Fruit fly (Drosophila melanogaster): Measurements from ENCODE around the gene CG3473.

Gene CG3473

DNA sequence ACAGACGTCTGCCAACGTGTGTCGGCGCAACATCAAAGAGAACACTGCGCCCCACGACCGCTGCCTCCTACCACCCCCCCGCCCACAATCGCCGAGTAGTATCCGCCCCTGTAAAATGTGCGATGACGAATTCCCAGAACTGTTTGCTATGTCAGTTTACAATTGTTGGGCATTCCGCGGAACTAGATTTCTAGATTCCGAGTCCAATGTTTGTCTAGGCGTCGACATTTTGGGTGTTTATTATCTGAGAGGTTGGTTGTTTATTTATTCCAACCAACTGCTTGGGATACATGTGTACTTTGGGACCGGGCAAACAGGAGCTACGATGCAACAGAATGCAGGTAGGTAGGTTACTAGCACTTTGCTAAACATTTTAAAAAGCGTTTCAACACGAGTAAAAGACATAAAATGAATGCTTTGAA lies 18.2 kb downstream of the CG3473 start (continued):
- no peak for TF ChIP-seq dm (GFP tag; optimal IDR thresholded peaks at IDR 0.05)
- no peak for TF ChIP-seq ttk (GFP tag; IDR thresholded peaks at IDR 0.05)
- TF ChIP-seq wor (GFP tag; IDR thresholded peaks at IDR 0.05): no peak
- no peak for TF ChIP-seq CG32532 (GFP tag; IDR thresholded peaks at IDR 0.05)
- TF ChIP-seq sqz (GFP tag; optimal IDR thresholded peaks at IDR 0.05): peak; percentile 27
- peak; percentile 42 for TF ChIP-seq CG12391 (tag; optimal IDR thresholded peaks at IDR 0.05)
- TF ChIP-seq CG2875 (GFP tag; optimal IDR thresholded peaks at IDR 0.05): peak; percentile 81
- no peak for TF ChIP-seq nau (GFP tag; optimal IDR thresholded peaks at IDR 0.05)
- TF ChIP-seq Poxn (GFP tag; IDR thresholded peaks at IDR 0.05): no peak
- TF ChIP-seq Ets65A (GFP tag): peak; percentile 27
- no peak for TF ChIP-seq amos (GFP tag; IDR thresholded peaks at IDR 0.05; ENCODE audit: partially characterized antibody)
- TF ChIP-seq bowl (GFP tag; IDR thresholded peaks at IDR 0.05): no peak
- TF ChIP-seq Vsx1 (GFP tag; optimal IDR thresholded peaks at IDR 0.05): peak; percentile 79
- no peak for TF ChIP-seq CG16779 (GFP tag; IDR thresholded peaks at IDR 0.05)
- no peak for TF ChIP-seq CG31388 (GFP tag; optimal IDR thresholded peaks at IDR 0.05)
- peak; percentile 54 for TF ChIP-seq unpg (GFP tag; optimal IDR thresholded peaks at IDR 0.05)
- no peak for TF ChIP-seq pita (GFP tag; optimal IDR thresholded peaks at IDR 0.05)
- no peak for TF ChIP-seq CG10565 (GFP tag; optimal IDR thresholded peaks at IDR 0.05)
- peak; percentile 95 for TF ChIP-seq CG15696 (tag; optimal IDR thresholded peaks at IDR 0.05)
- TF ChIP-seq MTF-1 (GFP tag; optimal IDR thresholded peaks at IDR 0.05; ENCODE audit: borderline replicate concordance): peak; percentile 66
- TF ChIP-seq CG1602 (GFP tag; optimal IDR thresholded peaks at IDR 0.05): peak; percentile 52
- TF ChIP-seq E2f2 (GFP tag; IDR thresholded peaks at IDR 0.05): peak; percentile 25; the same call in 1 of the 2 replicates
- TF ChIP-seq CG8281 (tag; optimal IDR thresholded peaks at IDR 0.05): peak; percentile 23
- no peak for TF ChIP-seq CG7786 (GFP tag; optimal IDR thresholded peaks at IDR 0.05)
- peak; percentile 89 for TF ChIP-seq CG33557 (GFP tag; optimal IDR thresholded peaks at IDR 0.05)
- TF ChIP-seq CG30020 (tag; optimal IDR thresholded peaks at IDR 0.05): no peak
- TF ChIP-seq Six4 (GFP tag; optimal IDR thresholded peaks at IDR 0.05): no peak
- no peak for TF ChIP-seq unc-4 (GFP tag; IDR thresholded peaks at IDR 0.05; ENCODE audit: partially characterized antibody)
- TF ChIP-seq lmd (GFP tag; IDR thresholded peaks at IDR 0.05): no peak
- TF ChIP-seq vfl (GFP tag; optimal IDR thresholded peaks at IDR 0.05): no peak
- peak; percentile 42 for TF ChIP-seq Lhr (GFP tag; optimal IDR thresholded peaks at IDR 0.05)
- peak; percentile 11 for TF ChIP-seq disco-r (GFP tag; optimal IDR thresholded peaks at IDR 0.05)
- TF ChIP-seq sisA (GFP tag; IDR thresholded peaks at IDR 0.05): no peak
- TF ChIP-seq prd (optimal IDR thresholded peaks at IDR 0.05): no peak
- TF ChIP-seq prd (GFP tag; IDR thresholded peaks at IDR 0.05): peak; percentile 75; the same call in 2 of the 3 replicates
- no peak for TF ChIP-seq bbx (GFP tag; IDR thresholded peaks at IDR 0.05; ENCODE audit: partially characterized antibody)
- TF ChIP-seq oc (tag; optimal IDR thresholded peaks at IDR 0.05): peak; percentile 35
- peak; percentile 2 for TF ChIP-seq Mad (GFP tag; optimal IDR thresholded peaks at IDR 0.05)
- TF ChIP-seq CG2889 (GFP tag; IDR thresholded peaks at IDR 0.05): no peak
- TF ChIP-seq CG8924 (tag; optimal IDR thresholded peaks at IDR 0.05): peak; percentile 76
- peak; percentile 15 for TF ChIP-seq lab (GFP tag; optimal IDR thresholded peaks at IDR 0.05)
- no peak for TF ChIP-seq NFAT (GFP tag; IDR thresholded peaks at IDR 0.05)
- TF ChIP-seq CG11398 (GFP tag; optimal IDR thresholded peaks at IDR 0.05): peak; percentile 59
- peak; percentile 36; the same call in 1 of the 3 replicates for TF ChIP-seq sr (GFP tag; IDR thresholded peaks at IDR 0.05)
- TF ChIP-seq Tbp (GFP tag; optimal IDR thresholded peaks at IDR 0.05): no peak
- peak; percentile 45 for TF ChIP-seq YL-1 (GFP tag; optimal IDR thresholded peaks at IDR 0.05)
- TF ChIP-seq cato (GFP tag; optimal IDR thresholded peaks at IDR 0.05; ENCODE audit: borderline replicate concordance): no peak
- no peak for TF ChIP-seq sens-2 (GFP tag; IDR thresholded peaks at IDR 0.05)
- 0 out of 2 replicates have a peak, but pooled peaks have one; percentile 15 for TF ChIP-seq stc (GFP tag; IDR thresholded peaks at IDR 0.05)
- peak; percentile 86 for TF ChIP-seq Xrp1 (GFP tag; IDR thresholded peaks at IDR 0.05)
- TF ChIP-seq CG30403 (GFP tag; optimal IDR thresholded peaks at IDR 0.05): no peak
- peak; percentile 79 for TF ChIP-seq ara (GFP tag; IDR thresholded peaks at IDR 0.05)

All from whole organism, embryonic.